Fruit fly (Drosophila melanogaster): ENCODE results near the gene CG7632.

DNA sequence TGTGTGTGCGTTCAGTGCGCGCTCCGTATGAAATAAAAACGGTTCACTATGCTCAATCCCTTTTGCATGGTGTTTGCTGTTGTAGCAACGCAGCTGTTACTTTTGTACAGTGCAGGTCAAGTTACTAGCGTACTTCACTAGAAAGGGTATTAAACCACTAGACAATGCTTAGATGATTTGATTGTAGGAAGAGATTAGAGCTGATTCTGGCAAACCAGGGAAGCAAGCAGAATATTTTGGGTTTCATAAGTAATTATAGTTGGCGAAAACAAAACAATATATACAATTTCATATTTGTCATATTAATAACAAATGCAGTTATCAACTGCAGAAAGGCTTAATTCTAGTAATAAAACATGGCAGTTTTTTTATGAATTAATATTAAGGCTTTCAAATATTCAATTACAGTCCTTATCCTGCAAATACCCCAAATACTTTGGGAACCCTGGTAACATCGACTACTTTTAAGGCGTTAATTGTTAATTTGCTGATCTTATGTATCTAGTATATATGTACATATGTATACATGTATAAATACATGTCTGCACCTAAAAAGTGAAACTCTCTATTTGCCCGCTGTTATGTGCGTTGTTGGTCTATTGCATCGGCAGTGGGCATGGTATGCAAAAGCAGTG lies 42.8 kb downstream of the CG7632 start:
- TF ChIP-seq Sin3A (optimal IDR thresholded peaks at IDR 0.05) (no peak), psq (optimal IDR thresholded peaks at IDR 0.05) (no peak), h (optimal IDR thresholded peaks at IDR 0.05) (no peak), Myc (optimal IDR thresholded peaks at IDR 0.05) (no peak), ttk (optimal IDR thresholded peaks at IDR 0.05) (no peak), insv (optimal IDR thresholded peaks at IDR 0.05) (no peak)
